Fruit fly (Drosophila melanogaster) whole organism, embryonic: ENCODE results near the gene CG42592.

Source experiments
- B-H2 ChIP-seq: fragments of 200-800 bp; sonication (Bioruptor generic); optimal IDR thresholded peaks from 2 replicates; lab custom pipeline; 2018; ENCODE audit warnings: missing biosample characterization, mild to moderate bottlenecking, missing genetic modification characterization
- Bgb ChIP-seq: fragments of 200-800 bp; sonication (Bioruptor generic); IDR thresholded peaks from 2 replicates; pipeline ENCODE4 v1.3.6; 2022; ENCODE audit warnings: missing biosample characterization, missing genetic modification characterization; ENCODE audit not compliant: partially characterized antibody
- Blimp-1 ChIP-seq: fragments of 200-800 bp; sonication (Bioruptor generic); optimal IDR thresholded peaks from 3 replicates; lab custom pipeline; 2018; ENCODE audit warnings: missing biosample characterization, missing genetic modification characterization, mild to moderate bottlenecking, moderate library complexity, missing genetic modification reagents
- C15 ChIP-seq: fragments of 200-800 bp; sonication (Bioruptor generic); IDR thresholded peaks from 3 replicates; pipeline ENCODE4 v1.3.6; 2022; ENCODE audit warnings: missing biosample characterization, missing genetic modification characterization
- CG10321 ChIP-seq: fragments of 200-800 bp; sonication (Bioruptor generic); IDR thresholded peaks from 2 replicates; pipeline ENCODE4 v1.3.6; 2022; ENCODE audit warnings: missing biosample characterization, missing genetic modification characterization
- CG11695 ChIP-seq: fragments of 200-800 bp; sonication (Bioruptor generic); IDR thresholded peaks from 3 replicates; pipeline ENCODE4 v1.3.6; 2022; ENCODE audit warnings: missing biosample characterization, missing genetic modification characterization
- CG13624 ChIP-seq: fragments of 200-800 bp; sonication (Bioruptor generic); optimal IDR thresholded peaks from 2 replicates; lab custom pipeline; 2016; ENCODE audit warnings: missing biosample characterization, missing genetic modification characterization
- CG14667 ChIP-seq: fragments of 200-800 bp; sonication (Bioruptor generic); IDR thresholded peaks from 2 replicates; pipeline ENCODE4 v1.3.6; 2022; ENCODE audit warnings: missing biosample characterization, missing genetic modification characterization
- CG1603 ChIP-seq: fragments of 200-800 bp; sonication (Bioruptor generic); optimal IDR thresholded peaks from 2 replicates; lab custom pipeline; 2019; ENCODE audit warnings: missing biosample characterization, mild to moderate bottlenecking, missing genetic modification characterization, moderate library complexity
- CG2120 ChIP-seq: fragments of 200-800 bp; sonication (Bioruptor generic); optimal IDR thresholded peaks from 3 replicates; lab custom pipeline; 2016; ENCODE audit warnings: missing biosample characterization, missing genetic modification characterization
- CG2712 ChIP-seq: fragments of 200-800 bp; optimal IDR thresholded peaks from 3 replicates; lab custom pipeline; 2019; ENCODE audit warnings: missing biosample characterization, mild to moderate bottlenecking, missing genetic modification characterization, moderate library complexity
- CG3847 ChIP-seq: fragments of 200-800 bp; sonication (Bioruptor generic); IDR thresholded peaks from 2 replicates; pipeline ENCODE4 v1.3.6; 2022; ENCODE audit warnings: missing biosample characterization, missing genetic modification characterization
- CG4424 ChIP-seq: fragments of 200-800 bp; sonication (Bioruptor generic); optimal IDR thresholded peaks from 3 replicates; lab custom pipeline; 2016; ENCODE audit warnings: missing biosample characterization, missing genetic modification characterization
- CG6765 ChIP-seq: fragments of 200-800 bp; sonication (Bioruptor generic); optimal IDR thresholded peaks from 3 replicates; lab custom pipeline; 2017; ENCODE audit warnings: missing biosample characterization, mild to moderate bottlenecking, missing genetic modification characterization
- CG7928 ChIP-seq: fragments of 200-800 bp; sonication (Bioruptor generic); optimal IDR thresholded peaks from 2 replicates; lab custom pipeline; 2017; ENCODE audit warnings: missing biosample characterization, mild to moderate bottlenecking, missing genetic modification characterization
- CG7963 ChIP-seq: fragments of 200-800 bp; sonication (Bioruptor generic); IDR thresholded peaks from 3 replicates; pipeline ENCODE4 v1.3.6; 2022; ENCODE audit warnings: missing biosample characterization, missing genetic modification characterization; ENCODE audit not compliant: partially characterized antibody
- CG8765 ChIP-seq: fragments of 200-800 bp; sonication (Bioruptor generic); IDR thresholded peaks from 2 replicates; pipeline ENCODE4 v1.3.6; 2022; ENCODE audit warnings: missing biosample characterization, missing genetic modification characterization
- CG9609 ChIP-seq: fragments of 200-800 bp; sonication (Bioruptor generic); optimal IDR thresholded peaks from 3 replicates; lab custom pipeline; 2016; ENCODE audit warnings: missing biosample characterization, missing genetic modification characterization
- Chrac-16 ChIP-seq: fragments of 200-800 bp; sonication (Bioruptor generic); optimal IDR thresholded peaks from 3 replicates; lab custom pipeline; 2016; ENCODE audit warnings: missing biosample characterization, missing genetic modification characterization
- Dip3 ChIP-seq: fragments of 200-800 bp; sonication (Bioruptor generic); optimal IDR thresholded peaks from 3 replicates; lab custom pipeline; 2016; ENCODE audit warnings: missing biosample characterization, missing genetic modification characterization
- E2f1 ChIP-seq: fragments of 200-800 bp; sonication (Bioruptor generic); IDR thresholded peaks from 2 replicates; pipeline ENCODE4 v1.3.6; 2022; ENCODE audit warnings: missing biosample characterization, missing genetic modification characterization
- Fer1 ChIP-seq: fragments of 200-800 bp; sonication (Bioruptor generic); optimal IDR thresholded peaks from 2 replicates; lab custom pipeline; 2017; ENCODE audit warnings: missing biosample characterization, mild to moderate bottlenecking, missing genetic modification characterization
- HLH4C ChIP-seq: fragments of 200-800 bp; sonication (Bioruptor generic); IDR thresholded peaks from 3 replicates; pipeline ENCODE4 v1.3.6; 2022; ENCODE audit warnings: missing biosample characterization, missing genetic modification characterization; ENCODE audit not compliant: partially characterized antibody
- HmgZ ChIP-seq: fragments of 200-800 bp; sonication (Bioruptor generic); optimal IDR thresholded peaks from 2 replicates; lab custom pipeline; 2018; ENCODE audit warnings: missing biosample characterization, mild to moderate bottlenecking, missing genetic modification characterization
- Neu2 ChIP-seq: fragments of 200-800 bp; sonication (Bioruptor generic); optimal IDR thresholded peaks from 3 replicates; lab custom pipeline; 2016; ENCODE audit warnings: missing biosample characterization, missing genetic modification characterization, borderline replicate concordance
- Xbp1 ChIP-seq: fragments of 200-800 bp; sonication (Bioruptor generic); optimal IDR thresholded peaks from 3 replicates; lab custom pipeline; 2016; ENCODE audit warnings: missing biosample characterization, mild to moderate bottlenecking, missing genetic modification characterization
- Xrp1 ChIP-seq: fragments of 200-800 bp; sonication (Bioruptor generic); IDR thresholded peaks from 2 replicates; pipeline ENCODE4 v1.3.6; 2022; ENCODE audit warnings: missing biosample characterization, missing genetic modification characterization
- ac ChIP-seq: fragments of 200-800 bp; sonication (Bioruptor generic); optimal IDR thresholded peaks from 3 replicates; lab custom pipeline; 2017; ENCODE audit warnings: missing biosample characterization, mild to moderate bottlenecking, missing genetic modification characterization
- ase ChIP-seq: fragments of 200-800 bp; sonication (Bioruptor generic); IDR thresholded peaks from 3 replicates; pipeline ENCODE4 v1.3.6; 2022; ENCODE audit warnings: missing biosample characterization, missing genetic modification characterization
- ato ChIP-seq: fragments of 200-800 bp; sonication (Bioruptor generic); IDR thresholded peaks from 2 replicates; pipeline ENCODE4 v1.3.6; 2022; ENCODE audit warnings: missing biosample characterization, missing genetic modification characterization; ENCODE audit not compliant: partially characterized antibody
- bab2 ChIP-seq: fragments of 200-800 bp; sonication (Bioruptor generic); optimal IDR thresholded peaks from 2 replicates; lab custom pipeline; 2016; ENCODE audit warnings: missing biosample characterization, missing genetic modification characterization
- btn ChIP-seq: fragments of 200-800 bp; sonication (Bioruptor generic); optimal IDR thresholded peaks from 2 replicates; lab custom pipeline; 2016; ENCODE audit warnings: missing biosample characterization, missing genetic modification characterization
- chif ChIP-seq, 2 experiments: fragments of 200-800 bp; sonication (Bioruptor generic); optimal IDR thresholded peaks; 3 replicates each; lab custom pipeline; 2016; ENCODE audit warnings: missing biosample characterization in 2 of 2, missing genetic modification characterization in 2 of 2
- ems ChIP-seq: fragments of 200-800 bp; sonication (Bioruptor generic); optimal IDR thresholded peaks from 3 replicates; lab custom pipeline; 2016; ENCODE audit warnings: missing biosample characterization, missing genetic modification characterization
- en ChIP-seq: fragments of 200-800 bp; sonication (Bioruptor generic); optimal IDR thresholded peaks from 2 replicates; lab custom pipeline; 2016; ENCODE audit warnings: missing biosample characterization, missing genetic modification characterization
- eyg ChIP-seq: fragments of 200-800 bp; sonication (Bioruptor generic); optimal IDR thresholded peaks from 3 replicates; lab custom pipeline; 2016; ENCODE audit warnings: missing biosample characterization, missing genetic modification characterization
- fu2 ChIP-seq: fragments of 200-800 bp; sonication (Bioruptor generic); optimal IDR thresholded peaks from 2 replicates; lab custom pipeline; 2016; ENCODE audit warnings: missing biosample characterization, missing genetic modification characterization
- gem ChIP-seq: fragments of 200-800 bp; sonication (Bioruptor generic); optimal IDR thresholded peaks from 2 replicates; lab custom pipeline; 2019; ENCODE audit warnings: missing biosample characterization, mild to moderate bottlenecking, missing genetic modification characterization, moderate library complexity
- gfzf ChIP-seq: fragments of 200-800 bp; sonication (Bioruptor generic); optimal IDR thresholded peaks from 2 replicates; lab custom pipeline; 2016; ENCODE audit warnings: missing biosample characterization, mild to moderate bottlenecking, missing genetic modification characterization, moderate library complexity
- hkb ChIP-seq, 2 experiments: fragments of 200-800 bp in 1 of 2; fragments of >200 bp in 1 of 2; sonication (Bioruptor generic) in 1 of 2; IDR thresholded peaks in 1 of 2; optimal IDR thresholded peaks in 1 of 2; 2 replicates each; pipeline versions ENCODE4 v1.3.6 to Lab custom; 2017 to 2022; ENCODE audit warnings: missing biosample characterization in 1 of 2, missing genetic modification characterization in 1 of 2
- jumu ChIP-seq: fragments of 200-800 bp; sonication (Bioruptor generic); optimal IDR thresholded peaks from 3 replicates; lab custom pipeline; 2016; ENCODE audit warnings: missing biosample characterization, missing genetic modification characterization
- lola ChIP-seq, 3 experiments: fragments of >200 bp in 2 of 3; fragments of 200-800 bp in 1 of 3; sonication (Bioruptor generic) in 1 of 3; optimal IDR thresholded peaks; 2 replicates each; lab custom pipeline; 2017 to 2019; ENCODE audit warnings: missing biosample characterization in 3 of 3, missing genetic modification characterization in 3 of 3, mild to moderate bottlenecking in 1 of 3, moderate library complexity in 1 of 3
- nmo ChIP-seq: fragments of 200-800 bp; sonication (Bioruptor generic); optimal IDR thresholded peaks from 2 replicates; lab custom pipeline; 2018; ENCODE audit warnings: missing biosample characterization, mild to moderate bottlenecking, missing genetic modification characterization, moderate library complexity
- sd ChIP-seq: fragments of 200-800 bp; sonication (Bioruptor generic); optimal IDR thresholded peaks from 3 replicates; lab custom pipeline; 2018; ENCODE audit warnings: missing biosample characterization, mild to moderate bottlenecking, missing genetic modification characterization, moderate library complexity
- shn ChIP-seq: fragments of 200-800 bp; sonication (Bioruptor generic); optimal IDR thresholded peaks from 3 replicates; lab custom pipeline; 2016; ENCODE audit warnings: missing biosample characterization, missing genetic modification characterization
- sqz ChIP-seq: fragments of 200-800 bp; sonication (Bioruptor generic); optimal IDR thresholded peaks from 3 replicates; lab custom pipeline; 2018; ENCODE audit warnings: missing biosample characterization, mild to moderate bottlenecking, missing genetic modification characterization
- toy ChIP-seq: fragments of 200-800 bp; sonication (Bioruptor generic); IDR thresholded peaks from 2 replicates; pipeline ENCODE4 v1.3.6; 2022; ENCODE audit warnings: missing biosample characterization, missing genetic modification characterization
- ttk ChIP-seq: fragments of 200-800 bp; sonication (Bioruptor generic); IDR thresholded peaks from 2 replicates; pipeline ENCODE4 v2.1.2; 2022; ENCODE audit warnings: missing biosample characterization, missing genetic modification characterization
- vnd ChIP-seq: fragments of 200-800 bp; sonication (Bioruptor generic); IDR thresholded peaks from 3 replicates; pipeline ENCODE4 v1.3.6; 2022; ENCODE audit warnings: missing biosample characterization, missing genetic modification characterization; ENCODE audit not compliant: partially characterized antibody

The CG42592 gene

dm6 chr3R:29806682-29807393, 29.2 kb downstream of the CG42592 start, which contains the start of the genes ca and ncd (continued):
- TF ChIP-seq shn (GFP tag; lab: Kevin White, UChicago) (no peak), CG6765 (GFP tag; lab: Kevin White, UChicago) (no peak), Blimp-1 (GFP tag; lab: Kevin White, UChicago) (no peak), ttk (no peak), Dip3 (GFP tag; lab: Kevin White, UChicago) (peak; percentile 6), Fer1 (GFP tag; lab: Kevin White, UChicago) (no peak), vnd (GFP tag; lab: Robert Waterston, UW) (peak; percentile 34; the same call in 1 of the 3 replicates), HmgZ (tag; lab: Kevin White, UChicago) (peak; percentile 15), lola (GFP tag; optimal IDR thresholded peaks at IDR 0.05; lab: Kevin White, UChicago) (no peak), gem (tag; lab: Kevin White, UChicago) (no peak), en (GFP tag; lab: Kevin White, UChicago) (no peak), C15 (no peak), ase (no peak), CG2120 (GFP tag; lab: Kevin White, UChicago) (no peak), nmo (GFP tag; lab: Kevin White, UChicago) (peak; percentile 48), Chrac-16 (GFP tag; lab: Kevin White, UChicago) (no peak), jumu (GFP tag; lab: Kevin White, UChicago) (peak; percentile 62), sd (tag; lab: Kevin White, UChicago) (no peak), CG11695 (no peak), chif (GFP tag; optimal IDR thresholded peaks at IDR 0.05; lab: Kevin White, UChicago) (no peak), CG4424 (GFP tag; lab: Kevin White, UChicago) (no peak), gfzf (peak; percentile 59), toy (GFP tag; lab: Robert Waterston, UW) (no peak), CG7928 (GFP tag; lab: Kevin White, UChicago) (no peak), E2f1 (GFP tag; lab: Robert Waterston, UW) (peak; percentile 8; the same call in 1 of the 2 replicates), Bgb (GFP tag; lab: Robert Waterston, UW) (peak; percentile 77), CG9609 (GFP tag; lab: Kevin White, UChicago) (no peak), ato (GFP tag; lab: Robert Waterston, UW) (no peak), fu2 (peak; percentile 28), btn (GFP tag; lab: Kevin White, UChicago) (no peak), HLH4C (peak; percentile 30; the same call in 2 of the 3 replicates), sqz (GFP tag; lab: Kevin White, UChicago) (no peak), CG13624 (GFP tag; lab: Kevin White, UChicago) (peak; percentile 1), eyg (no peak), Xrp1 (no peak), CG8765 (GFP tag; lab: Robert Waterston, UW) (no peak), CG7963 (peak; percentile 61; the same call in 1 of the 3 replicates), bab2 (GFP tag; lab: Kevin White, UChicago) (no peak), ac (GFP tag; lab: Kevin White, UChicago) (no peak), CG3847 (GFP tag; lab: Robert Waterston, UW) (peak; percentile 38; the same call in 1 of the 2 replicates), B-H2 (GFP tag; lab: Kevin White, UChicago) (no peak), Neu2 (GFP tag; lab: Kevin White, UChicago) (no peak), Xbp1 (no peak), CG14667 (GFP tag; lab: Robert Waterston, UW) (no peak), CG10321 (GFP tag; lab: Robert Waterston, UW) (no peak), hkb (optimal IDR thresholded peaks at IDR 0.05; lab: Kevin White, UChicago) (no peak), hkb (GFP tag; IDR thresholded peaks at IDR 0.05; lab: Robert Waterston, UW) (no peak), CG1603 (no peak), CG2712 (tag; lab: Kevin White, UChicago) (no peak), ems (GFP tag; lab: Kevin White, UChicago) (no peak)
